Fruit fly (Drosophila melanogaster): Measurements from ENCODE around the gene CG7394.

The CG7394 gene

DNA sequence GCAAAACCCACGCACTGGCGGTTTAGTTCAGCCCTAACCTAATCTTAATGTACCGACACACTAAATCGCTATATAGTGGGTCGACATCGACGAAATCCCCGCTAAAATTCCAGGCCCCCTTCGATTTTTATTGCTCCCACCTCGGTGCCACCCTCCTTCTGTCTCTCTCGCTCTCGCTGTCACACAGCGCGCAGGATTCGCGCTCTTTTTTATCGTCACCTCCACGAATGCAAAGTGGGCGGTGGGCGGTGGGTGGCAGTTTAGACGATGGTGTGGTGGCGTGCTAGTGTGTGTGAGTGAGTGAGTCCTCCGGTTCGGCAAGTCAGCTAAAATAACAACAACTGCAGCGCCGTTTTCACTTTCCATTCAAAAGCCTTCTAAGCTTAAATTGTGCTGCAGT is 40.2 kb downstream of the CG7394 start:
- TF ChIP-seq CG15710 (tag; optimal IDR thresholded peaks at IDR 0.05): no peak
- TF ChIP-seq CG17806 (tag; optimal IDR thresholded peaks at IDR 0.05): no peak
- TF ChIP-seq fd96Ca (GFP tag; IDR thresholded peaks at IDR 0.05): no peak
- no peak for TF ChIP-seq rn (GFP tag; IDR thresholded peaks at IDR 0.05)
- TF ChIP-seq CG32121 (GFP tag; IDR thresholded peaks at IDR 0.05): no peak
- TF ChIP-seq gl (tag; optimal IDR thresholded peaks at IDR 0.05): no peak
- no peak for TF ChIP-seq CG14655 (GFP tag; optimal IDR thresholded peaks at IDR 0.05)
- no peak for TF ChIP-seq CG10348 (GFP tag; IDR thresholded peaks at IDR 0.05)
- TF ChIP-seq Ets98B (GFP tag; IDR thresholded peaks at IDR 0.05): no peak
- TF ChIP-seq CG8301 (tag; optimal IDR thresholded peaks at IDR 0.05): no peak
- TF ChIP-seq Snoo (tag; optimal IDR thresholded peaks at IDR 0.05): no peak
- no peak for TF ChIP-seq D1 (tag; optimal IDR thresholded peaks at IDR 0.05)
- no peak for TF ChIP-seq CG13204 (GFP tag; optimal IDR thresholded peaks at IDR 0.05)
- no peak for TF ChIP-seq Pif1B (GFP tag; optimal IDR thresholded peaks at IDR 0.05)
- no peak for TF ChIP-seq EcR (GFP tag; optimal IDR thresholded peaks at IDR 0.05)
- no peak for TF ChIP-seq CG9948 (tag; optimal IDR thresholded peaks at IDR 0.05)
- no peak for TF ChIP-seq CG34367 (tag; optimal IDR thresholded peaks at IDR 0.05)
- no peak for TF ChIP-seq CG4496 (GFP tag; IDR thresholded peaks at IDR 0.05)
- no peak for TF ChIP-seq CG12605 (GFP tag; IDR thresholded peaks at IDR 0.05)
- TF ChIP-seq Pif1A (GFP tag; optimal IDR thresholded peaks at IDR 0.05): no peak

DNA sequence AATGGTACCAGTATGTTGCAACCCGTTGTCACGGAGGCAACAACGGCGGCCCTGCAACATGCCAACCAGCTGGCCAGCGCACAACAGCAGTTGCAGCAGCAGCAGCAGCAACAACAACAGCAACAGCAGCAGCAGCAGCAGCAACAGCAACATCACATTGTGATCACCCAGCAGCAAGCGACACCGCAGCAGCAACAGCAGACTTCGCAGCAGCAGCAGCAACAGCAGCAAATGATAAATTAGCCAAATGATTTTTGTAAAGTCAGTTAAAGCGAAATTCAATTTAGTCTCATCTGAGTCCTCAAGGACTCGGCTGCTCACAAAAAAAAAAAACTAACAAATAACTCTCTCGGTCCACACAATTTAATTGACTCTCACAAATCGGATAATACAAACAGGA is 42.4 kb downstream of the CG7394 start:
- TF ChIP-seq CG10348 (GFP tag; IDR thresholded peaks at IDR 0.05) (no peak), fd96Ca (GFP tag; IDR thresholded peaks at IDR 0.05) (no peak), rn (GFP tag; IDR thresholded peaks at IDR 0.05) (no peak), gl (tag; optimal IDR thresholded peaks at IDR 0.05) (no peak), CG17806 (tag; optimal IDR thresholded peaks at IDR 0.05) (no peak), Pif1B (GFP tag; optimal IDR thresholded peaks at IDR 0.05) (no peak), Pif1A (GFP tag; optimal IDR thresholded peaks at IDR 0.05) (no peak), CG32121 (GFP tag; IDR thresholded peaks at IDR 0.05) (no peak)

DNA sequence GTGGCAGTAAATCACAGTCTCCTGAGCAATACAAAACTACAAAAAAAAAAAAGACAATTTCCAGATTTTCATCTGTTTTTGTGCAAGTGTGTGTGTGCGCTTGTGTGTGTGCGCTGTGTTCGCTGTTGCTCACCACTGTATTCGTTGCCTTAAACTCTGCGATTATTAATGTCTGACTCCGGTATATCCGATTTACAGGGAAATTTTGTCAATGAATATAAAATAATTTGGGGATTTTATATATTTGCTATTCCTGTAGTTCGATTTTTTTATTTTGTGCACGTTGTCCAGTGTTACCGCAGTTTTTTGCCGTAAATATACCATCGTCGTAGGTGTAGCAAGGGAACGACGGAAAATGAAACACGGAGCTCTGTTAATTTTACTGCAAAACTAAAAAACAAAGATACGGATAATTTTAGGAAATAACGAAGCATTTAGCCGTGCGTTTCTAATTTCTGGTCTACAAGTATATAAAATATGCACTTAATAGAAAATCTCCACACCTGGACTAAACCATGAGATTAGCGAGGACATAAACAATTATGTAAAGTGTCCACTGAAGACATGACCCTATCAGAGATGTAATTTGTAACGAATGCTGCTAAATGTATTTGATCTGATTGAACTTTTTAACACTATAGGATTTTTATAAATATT is 47.5 kb downstream of the CG7394 start, which contains the start of gene Duba:
Duba (minus strand) TSS at position 313 of the 657 bp plus-strand sequence.
- TF ChIP-seq D1 (tag; optimal IDR thresholded peaks at IDR 0.05): peak; percentile 18
- TF ChIP-seq CG15710 (tag; optimal IDR thresholded peaks at IDR 0.05): peak; percentile 9
- TF ChIP-seq CG9948 (tag; optimal IDR thresholded peaks at IDR 0.05): no peak

DNA sequence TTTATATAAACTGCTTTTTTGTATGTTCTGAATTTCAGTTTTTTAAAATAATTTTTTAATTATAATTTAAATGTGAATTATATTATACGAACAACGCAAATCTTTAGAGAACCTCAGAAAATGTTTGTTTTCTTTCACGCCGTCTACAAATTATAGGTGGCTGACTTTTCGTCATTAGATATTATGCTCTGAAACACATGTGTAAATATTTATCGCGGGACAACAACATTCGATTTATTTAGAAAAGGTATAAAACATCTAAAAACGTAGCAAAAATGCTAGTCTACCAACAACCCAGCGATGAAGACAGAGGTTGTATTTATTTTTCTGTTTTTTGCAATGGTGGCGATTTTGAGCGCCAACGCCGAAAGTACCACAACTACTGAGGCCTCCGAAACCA is 48.0 kb downstream of the CG7394 start, which contains the start of gene CG42832:
CG42832 (plus strand) TSS at position 301 of the 400 bp plus-strand sequence.
- TF ChIP-seq Ets98B (GFP tag; IDR thresholded peaks at IDR 0.05) (no peak), fd96Ca (GFP tag; IDR thresholded peaks at IDR 0.05) (no peak), CG8301 (tag; optimal IDR thresholded peaks at IDR 0.05) (no peak), CG9948 (tag; optimal IDR thresholded peaks at IDR 0.05) (no peak), Pif1A (GFP tag; optimal IDR thresholded peaks at IDR 0.05) (no peak)
